Worm (Caenorhabditis elegans) whole organism, L3 larva: ENCODE data around the gene R06F6.8.
A peak's percentile ranks its signal among the peaks of the same experiment; 100 is the strongest.

Experiments used
- aly-2 ChIP-seq: fragments of 150-350 bp; optimal IDR thresholded peaks from 2 replicates; lab custom pipeline; 2014; ENCODE audit warnings: missing biosample characterization, missing genetic modification characterization
- ama-1 ChIP-seq: fragments of 150-350 bp; optimal IDR thresholded peaks from 2 replicates; lab custom pipeline; 2018
- ceh-16 ChIP-seq: sonication (generic microtip); optimal IDR thresholded peaks from 2 replicates; lab custom pipeline; 2017; ENCODE audit warnings: missing biosample characterization, missing genetic modification characterization
- ceh-9 ChIP-seq: sonication (generic microtip); optimal IDR thresholded peaks from 2 replicates; lab custom pipeline; 2018; ENCODE audit warnings: missing biosample characterization, missing genetic modification characterization
- daf-12 ChIP-seq: fragments of 150-350 bp; optimal IDR thresholded peaks from 2 replicates; lab custom pipeline; 2014; ENCODE audit warnings: missing biosample characterization, missing genetic modification reagents, missing genetic modification characterization
- egl-5 ChIP-seq: fragments of 150-350 bp; optimal IDR thresholded peaks from 2 replicates; lab custom pipeline; 2017; ENCODE audit warnings: missing biosample characterization, missing genetic modification reagents, missing genetic modification characterization, inconsistent platforms
- elt-1 ChIP-seq: fragments of 150-350 bp; optimal IDR thresholded peaks from 2 replicates; lab custom pipeline; 2014; ENCODE audit warnings: missing biosample characterization, missing genetic modification characterization
- elt-2 ChIP-seq: sonication (generic microtip); optimal IDR thresholded peaks from 2 replicates; lab custom pipeline; 2016; ENCODE audit warnings: missing genetic modification reagents, mild to moderate bottlenecking, missing genetic modification characterization, missing compliant biosample characterization
- elt-3 ChIP-seq, 3 experiments: fragments of 150-350 bp in 1 of 3; sonication (generic microtip) in 2 of 3; optimal IDR thresholded peaks; 2 replicates in 2 of 3; 4 replicates in 1 of 3; lab custom pipeline; 2014 to 2017; ENCODE audit warnings: missing biosample characterization in 3 of 3, missing genetic modification characterization in 3 of 3
- eor-1 ChIP-seq, 2 experiments: fragments of 150-350 bp; optimal IDR thresholded peaks; 2 replicates each; lab custom pipeline; 2014 to 2018; ENCODE audit warnings: missing biosample characterization in 2 of 2, missing genetic modification characterization in 2 of 2
- fkh-2 ChIP-seq: fragments of 150-350 bp; optimal IDR thresholded peaks from 2 replicates; lab custom pipeline; 2014; ENCODE audit warnings: missing biosample characterization, missing genetic modification reagents, missing genetic modification characterization
- hmg-11 ChIP-seq: sonication (generic microtip); optimal IDR thresholded peaks from 2 replicates; lab custom pipeline; 2016; ENCODE audit warnings: missing genetic modification characterization, missing compliant biosample characterization
- jun-1 ChIP-seq: fragments of 150-350 bp; optimal IDR thresholded peaks from 2 replicates; lab custom pipeline; 2014; ENCODE audit warnings: missing biosample characterization, missing genetic modification reagents, missing genetic modification characterization
- lin-39 ChIP-seq: fragments of 150-350 bp; optimal IDR thresholded peaks from 2 replicates; lab custom pipeline; 2018; ENCODE audit warnings: missing biosample characterization, missing genetic modification reagents, missing genetic modification characterization
- lsy-12 ChIP-seq: sonication (generic microtip); optimal IDR thresholded peaks from 2 replicates; lab custom pipeline; 2016; ENCODE audit warnings: mild to moderate bottlenecking, missing genetic modification characterization, missing compliant biosample characterization
- mdl-1 ChIP-seq: fragments of 150-350 bp; optimal IDR thresholded peaks from 2 replicates; lab custom pipeline; 2014; ENCODE audit warnings: missing biosample characterization, missing genetic modification characterization
- nfya-1 ChIP-seq: sonication (generic microtip); optimal IDR thresholded peaks from 2 replicates; lab custom pipeline; 2017; ENCODE audit warnings: missing genetic modification characterization, mild to moderate bottlenecking, missing compliant biosample characterization, antibody characterized with exemption, moderate library complexity; ENCODE audit not compliant: insufficient read depth
- nhr-11 ChIP-seq: fragments of 150-350 bp; optimal IDR thresholded peaks from 2 replicates; lab custom pipeline; 2014; ENCODE audit warnings: missing biosample characterization, missing genetic modification characterization
- nhr-12 ChIP-seq: fragments of 150-350 bp; optimal IDR thresholded peaks from 2 replicates; lab custom pipeline; 2014; ENCODE audit warnings: missing biosample characterization, missing genetic modification characterization
- nhr-23 ChIP-seq: fragments of 150-350 bp; optimal IDR thresholded peaks from 2 replicates; lab custom pipeline; 2014; ENCODE audit warnings: missing biosample characterization, missing genetic modification reagents, missing genetic modification characterization
- nhr-237 ChIP-seq: fragments of 150-350 bp; optimal IDR thresholded peaks from 2 replicates; lab custom pipeline; 2014; ENCODE audit warnings: missing biosample characterization, missing genetic modification characterization
- nhr-25 ChIP-seq: sonication (generic microtip); optimal IDR thresholded peaks from 2 replicates; lab custom pipeline; 2017; ENCODE audit warnings: missing biosample characterization, missing genetic modification characterization
- nhr-28 ChIP-seq: fragments of 150-350 bp; optimal IDR thresholded peaks from 2 replicates; lab custom pipeline; 2014; ENCODE audit warnings: missing biosample characterization, missing genetic modification characterization
- nhr-43 ChIP-seq: sonication (generic microtip); optimal IDR thresholded peaks from 2 replicates; lab custom pipeline; 2016; ENCODE audit warnings: mild to moderate bottlenecking, missing genetic modification characterization, missing compliant biosample characterization; ENCODE audit not compliant: poor library complexity, severe bottlenecking
- nhr-67 ChIP-seq: fragments of 150-350 bp; optimal IDR thresholded peaks from 2 replicates; lab custom pipeline; 2014; ENCODE audit warnings: missing biosample characterization, missing genetic modification characterization
- nhr-77 ChIP-seq: fragments of 150-350 bp; optimal IDR thresholded peaks from 2 replicates; lab custom pipeline; 2014; ENCODE audit warnings: missing biosample characterization, missing genetic modification characterization
- pha-4 ChIP-seq: fragments of 150-350 bp; optimal IDR thresholded peaks from 2 replicates; lab custom pipeline; 2014; ENCODE audit warnings: missing biosample characterization, missing genetic modification reagents, missing genetic modification characterization
- pqm-1 ChIP-seq: fragments of 150-350 bp; optimal IDR thresholded peaks from 2 replicates; lab custom pipeline; 2017; ENCODE audit warnings: missing biosample characterization, missing genetic modification characterization, inconsistent platforms
- sea-2 ChIP-seq: fragments of 150-350 bp; sonication (generic microtip); optimal IDR thresholded peaks from 4 replicates; lab custom pipeline; 2014; ENCODE audit warnings: missing biosample characterization, missing genetic modification reagents, missing genetic modification characterization
- snpc-4 ChIP-seq: fragments of 150-350 bp; optimal IDR thresholded peaks from 2 replicates; lab custom pipeline; 2014; ENCODE audit warnings: missing biosample characterization, missing genetic modification characterization
- unc-62 ChIP-seq: fragments of 150-350 bp; sonication (generic microtip); optimal IDR thresholded peaks from 4 replicates; lab custom pipeline; 2014; ENCODE audit warnings: missing biosample characterization, missing genetic modification reagents, missing genetic modification characterization
- ztf-4 ChIP-seq: fragments of 150-350 bp; optimal IDR thresholded peaks from 2 replicates; lab custom pipeline; 2014; ENCODE audit warnings: missing biosample characterization, missing genetic modification characterization

R06F6.8 gene

ce11 chrII:10868670-10869246 is 49.0 kb upstream of the R06F6.8 start, which contains the start of the genes gmps-1 and cap-2 (continued):
- peak; percentile 97 for TF ChIP-seq lsy-12 (tag; lab: Kevin White, UChicago)

- TF ChIP-seq nfya-1 = peak; percentile 43
- TF ChIP-seq nhr-25 = no peak
- TF ChIP-seq nhr-11 (tag; lab: Kevin White, UChicago) = no peak
- TF ChIP-seq pqm-1 (tag; lab: Kevin White, UChicago) = peak; percentile 64
- peak; percentile 57 for TF ChIP-seq pha-4 (tag; lab: Kevin White, UChicago)
- TF ChIP-seq mdl-1 (tag; lab: Kevin White, UChicago) = no peak
- TF ChIP-seq hmg-11 = peak; percentile 35
- peak; percentile 55 for TF ChIP-seq elt-2 (tag; lab: Kevin White, UChicago)
- no peak for TF ChIP-seq snpc-4 (tag; lab: Kevin White, UChicago)
- no peak for TF ChIP-seq elt-3 (tag; optimal IDR thresholded peaks at IDR 0.05; lab: Kevin White, UChicago)
- no peak for TF ChIP-seq aly-2 (tag; lab: Kevin White, UChicago)
These were observed 47.4 kb upstream of the R06F6.8 start for ce11 chrII:10867219-10867618.

- TF ChIP-seq nhr-237 (tag; lab: Kevin White, UChicago) = no peak
- TF ChIP-seq hmg-11 = peak; percentile 58
- TF ChIP-seq nhr-25 = peak; percentile 55
These were observed 43.2 kb upstream of the R06F6.8 start for ce11 chrII:10862749-10863656.

ce11 chrII:10861723-10862486 is 42.1 kb upstream of the R06F6.8 start:
- TF ChIP-seq pqm-1 (tag; lab: Kevin White, UChicago) (peak; percentile 23), elt-1 (tag; lab: Kevin White, UChicago) (peak; percentile 78), nhr-11 (tag; lab: Kevin White, UChicago) (no peak), nhr-12 (no peak), ama-1 (lab: Kevin White, UChicago) (no peak), nhr-67 (tag; lab: Kevin White, UChicago) (no peak), ceh-9 (tag; lab: Kevin White, UChicago) (no peak), nfya-1 (peak; percentile 3), nhr-23 (tag; lab: Kevin White, UChicago) (peak; percentile 1), nhr-28 (no peak), nhr-237 (tag; lab: Kevin White, UChicago) (no peak), elt-3 (tag; optimal IDR thresholded peaks at IDR 0.05; lab: Kevin White, UChicago) (no peak), egl-5 (tag; lab: Kevin White, UChicago) (no peak), ceh-16 (tag; lab: Kevin White, UChicago) (no peak), snpc-4 (tag; lab: Kevin White, UChicago) (no peak), lin-39 (tag; lab: Kevin White, UChicago) (peak; percentile 28), unc-62 (GFP tag; lab: Kevin White, UChicago) (no peak), nhr-25 (peak; percentile 80), fkh-2 (no peak), sea-2 (GFP tag; lab: Kevin White, UChicago) (no peak), nhr-43 (tag; lab: Kevin White, UChicago) (peak; percentile 32), nhr-77 (no peak), jun-1 (tag; lab: Kevin White, UChicago) (no peak), daf-12 (tag; lab: Kevin White, UChicago) (no peak), elt-2 (tag; lab: Kevin White, UChicago) (peak; percentile 85), ztf-4 (tag; lab: Kevin White, UChicago) (no peak), eor-1 (tag; optimal IDR thresholded peaks at IDR 0.05; lab: Kevin White, UChicago) (no peak)
